Fruit fly (Drosophila melanogaster) whole organism, prepupa: Measurements from ENCODE around the gene CG3168.

Experiments
- CG10669 ChIP-seq: fragments of 200-800 bp; sonication (Bioruptor generic); optimal IDR thresholded peaks from 3 replicates; lab custom pipeline; 2018; ENCODE audit warnings: missing biosample characterization, mild to moderate bottlenecking, missing genetic modification characterization, moderate library complexity
- CG15336 ChIP-seq: fragments of 200-800 bp; sonication (Bioruptor generic); IDR thresholded peaks from 2 replicates; pipeline ENCODE4 v1.3.6; 2022; ENCODE audit warnings: missing biosample characterization, missing genetic modification characterization
- CG16779 ChIP-seq: fragments of 200-800 bp; sonication (Bioruptor generic); optimal IDR thresholded peaks from 3 replicates; lab custom pipeline; 2017; ENCODE audit warnings: missing biosample characterization, mild to moderate bottlenecking, missing genetic modification characterization
- CG31627 ChIP-seq: fragments of 200-800 bp; sonication (Bioruptor generic); optimal IDR thresholded peaks from 3 replicates; lab custom pipeline; 2016; ENCODE audit warnings: missing biosample characterization, missing genetic modification characterization
- CG32006 ChIP-seq: fragments of 200-800 bp; sonication (Bioruptor generic); optimal IDR thresholded peaks from 3 replicates; lab custom pipeline; 2017; ENCODE audit warnings: missing biosample characterization, mild to moderate bottlenecking, missing genetic modification characterization
- CG34406 ChIP-seq: fragments of 200-800 bp; sonication (Bioruptor generic); optimal IDR thresholded peaks from 3 replicates; lab custom pipeline; 2016; ENCODE audit warnings: missing biosample characterization, missing genetic modification characterization
- CG4318 ChIP-seq: fragments of 200-800 bp; sonication (Bioruptor generic); optimal IDR thresholded peaks from 3 replicates; lab custom pipeline; 2017; ENCODE audit warnings: missing biosample characterization, mild to moderate bottlenecking, missing genetic modification characterization
- CG6163 ChIP-seq: fragments of 200-800 bp; sonication (Bioruptor generic); IDR thresholded peaks from 3 replicates; pipeline ENCODE4 v1.3.6; 2022; ENCODE audit warnings: missing biosample characterization, missing genetic modification characterization
- CG6276 ChIP-seq: fragments of 200-800 bp; sonication (Bioruptor generic); optimal IDR thresholded peaks from 2 replicates; lab custom pipeline; 2017; ENCODE audit warnings: missing biosample characterization, mild to moderate bottlenecking, missing genetic modification characterization
- CG6808 ChIP-seq: fragments of 200-800 bp; sonication (Bioruptor generic); optimal IDR thresholded peaks from 3 replicates; lab custom pipeline; 2017; ENCODE audit warnings: missing biosample characterization, missing genetic modification characterization, mild to moderate bottlenecking, moderate library complexity, missing genetic modification reagents
- CG6854 ChIP-seq: fragments of 200-800 bp; sonication (Bioruptor generic); optimal IDR thresholded peaks from 2 replicates; lab custom pipeline; 2017; ENCODE audit warnings: missing biosample characterization, mild to moderate bottlenecking, missing genetic modification characterization
- CG8319 ChIP-seq: fragments of 200-800 bp; sonication (Bioruptor generic); optimal IDR thresholded peaks from 3 replicates; lab custom pipeline; 2016; ENCODE audit warnings: missing biosample characterization, missing genetic modification characterization
- CG9139 ChIP-seq: fragments of 200-800 bp; sonication (Bioruptor generic); optimal IDR thresholded peaks from 3 replicates; lab custom pipeline; 2017; ENCODE audit warnings: missing biosample characterization, mild to moderate bottlenecking, missing genetic modification characterization
- Eip75B ChIP-seq: fragments of 200-800 bp; sonication (Bioruptor generic); optimal IDR thresholded peaks from 3 replicates; lab custom pipeline; 2016; ENCODE audit warnings: missing biosample characterization, missing genetic modification characterization
- Eip78C ChIP-seq: fragments of 200-800 bp; sonication (Bioruptor generic); peaks from one replicate; lab custom pipeline; 2016; ENCODE audit warnings: missing biosample characterization, missing genetic modification characterization
- Ets21C ChIP-seq: fragments of 200-800 bp; sonication (Bioruptor generic); optimal IDR thresholded peaks from 3 replicates; lab custom pipeline; 2016; ENCODE audit warnings: missing biosample characterization, missing genetic modification characterization
- Ets96B ChIP-seq: fragments of 200-800 bp; optimal IDR thresholded peaks from 2 replicates; lab custom pipeline; 2019; ENCODE audit warnings: missing biosample characterization, mild to moderate bottlenecking, missing genetic modification characterization, moderate library complexity
- Hr38 ChIP-seq: sonication (Bioruptor generic); optimal IDR thresholded peaks from 2 replicates; lab custom pipeline; 2016; ENCODE audit warnings: missing biosample characterization, missing genetic modification characterization
- Met ChIP-seq: fragments of 200-800 bp; sonication (Bioruptor generic); optimal IDR thresholded peaks from 3 replicates; lab custom pipeline; 2016; ENCODE audit warnings: missing biosample characterization, missing genetic modification characterization
- OdsH ChIP-seq: fragments of 200-800 bp; sonication (Bioruptor generic); optimal IDR thresholded peaks from 3 replicates; lab custom pipeline; 2016; ENCODE audit warnings: missing biosample characterization, missing genetic modification characterization
- Smox ChIP-seq: fragments of 200-800 bp; sonication (Bioruptor generic); optimal IDR thresholded peaks from 3 replicates; lab custom pipeline; 2016; ENCODE audit warnings: missing biosample characterization, missing genetic modification characterization
- Sox102F ChIP-seq: fragments of 200-800 bp; sonication (Bioruptor generic); optimal IDR thresholded peaks from 2 replicates; lab custom pipeline; 2016; ENCODE audit warnings: missing biosample characterization, mild to moderate bottlenecking, missing genetic modification characterization
- Sox15 ChIP-seq: fragments of 200-800 bp; sonication (Bioruptor generic); optimal IDR thresholded peaks from 3 replicates; lab custom pipeline; 2016; ENCODE audit warnings: missing biosample characterization, missing genetic modification characterization
- cyc ChIP-seq: fragments of 200-800 bp; sonication (Bioruptor generic); optimal IDR thresholded peaks from 3 replicates; lab custom pipeline; 2016; ENCODE audit warnings: missing biosample characterization, missing genetic modification characterization
- dsx ChIP-seq: fragments of 200-800 bp; optimal IDR thresholded peaks from 3 replicates; lab custom pipeline; 2019; ENCODE audit warnings: missing biosample characterization, mild to moderate bottlenecking, missing genetic modification characterization, moderate library complexity; ENCODE audit not compliant: poor library complexity, severe bottlenecking
- eg ChIP-seq: fragments of 200-800 bp; sonication (Bioruptor generic); IDR thresholded peaks from 3 replicates; pipeline ENCODE4 v1.3.6; 2022; ENCODE audit warnings: missing biosample characterization, missing genetic modification characterization
- fd59A ChIP-seq: fragments of 200-800 bp; sonication (Bioruptor generic); optimal IDR thresholded peaks from 2 replicates; lab custom pipeline; 2017; ENCODE audit warnings: missing biosample characterization, mild to moderate bottlenecking, missing genetic modification characterization, missing genetic modification reagents
- fkh ChIP-seq: fragments of 200-800 bp; sonication (Bioruptor generic); optimal IDR thresholded peaks from 3 replicates; lab custom pipeline; 2017; ENCODE audit warnings: missing biosample characterization, mild to moderate bottlenecking, missing genetic modification characterization, moderate library complexity
- pdm3 ChIP-seq: fragments of 200-800 bp; sonication (Bioruptor generic); optimal IDR thresholded peaks from 3 replicates; lab custom pipeline; 2016; ENCODE audit warnings: missing biosample characterization, missing genetic modification characterization
- ss ChIP-seq, 2 experiments: fragments of 200-800 bp; sonication (Bioruptor generic); optimal IDR thresholded peaks; 2 replicates in 1 of 2; 3 replicates in 1 of 2; lab custom pipeline; 2017 to 2018; ENCODE audit warnings: mild to moderate bottlenecking in 2 of 2, missing biosample characterization in 2 of 2, missing genetic modification characterization in 2 of 2, moderate library complexity in 1 of 2
- svp ChIP-seq: fragments of 200-800 bp; sonication (Bioruptor generic); peaks from one replicate; lab custom pipeline; 2016; ENCODE audit warnings: missing biosample characterization, missing genetic modification characterization

The CG3168 gene

DNA sequence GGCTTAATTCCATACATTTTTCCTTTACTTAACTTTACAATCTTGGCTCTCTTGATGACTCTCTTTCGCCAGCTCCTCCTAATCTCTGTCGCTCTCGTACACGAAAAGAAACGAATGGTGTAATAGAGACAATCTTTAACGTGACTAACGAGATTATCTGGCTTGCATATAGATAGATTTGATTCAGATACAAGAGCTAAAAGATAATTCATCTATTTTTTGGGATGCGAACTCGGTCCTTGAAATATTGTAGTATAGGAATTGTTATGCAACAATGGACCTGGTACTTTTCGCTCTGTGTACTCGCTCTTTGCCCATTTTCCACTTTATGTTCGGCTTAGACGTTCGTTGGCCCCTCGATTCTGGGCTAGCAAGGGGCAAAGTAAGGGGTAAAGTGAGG, 28.5 kb downstream of the CG3168 start (continued):
- TF ChIP-seq Sox102F (GFP tag; lab: Kevin White, UChicago) (peak; percentile 64), Hr38 (no peak), CG9139 (peak; percentile 65), CG6854 (no peak), Ets21C (GFP tag; lab: Kevin White, UChicago) (peak; percentile 38), Ets96B (tag; lab: Kevin White, UChicago) (peak; percentile 78), CG6808 (GFP tag; lab: Kevin White, UChicago) (peak; percentile 71), CG31627 (GFP tag; lab: Kevin White, UChicago) (peak; percentile 59), CG6276 (peak; percentile 95), fkh (GFP tag; lab: Kevin White, UChicago) (no peak), CG6163 (GFP tag; lab: Robert Waterston, UW) (peak; percentile 90), Eip75B (GFP tag; lab: Kevin White, UChicago) (peak; percentile 83), CG10669 (GFP tag; lab: Kevin White, UChicago) (peak; percentile 79), CG4318 (GFP tag; lab: Kevin White, UChicago) (peak; percentile 92), OdsH (GFP tag; lab: Kevin White, UChicago) (peak; percentile 86), CG15336 (GFP tag; lab: Robert Waterston, UW) (peak; percentile 95)

DNA sequence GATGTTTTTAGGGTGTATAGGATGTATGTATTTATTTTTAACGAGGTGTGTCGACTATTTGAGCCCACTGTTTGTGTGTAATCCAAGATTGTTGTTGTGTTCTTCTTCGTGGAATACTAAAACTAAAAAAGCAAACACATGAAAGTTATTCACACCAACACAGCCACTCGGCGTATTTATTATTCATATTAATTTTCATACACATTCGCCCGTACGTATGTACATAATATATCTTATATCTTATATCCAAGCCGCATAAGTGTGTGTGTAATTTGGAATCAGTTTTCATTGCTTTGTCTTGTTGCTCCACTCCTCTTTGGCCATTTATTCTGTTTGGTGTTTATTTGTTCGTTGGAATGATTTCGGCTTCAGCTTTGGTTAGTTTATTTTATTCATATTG, 29.1 kb downstream of the CG3168 start:
- no peak for TF ChIP-seq ss (GFP tag; optimal IDR thresholded peaks at IDR 0.05; lab: Kevin White, UChicago)
- TF ChIP-seq dsx (GFP tag; lab: Kevin White, UChicago) = no peak
- TF ChIP-seq Met (GFP tag; lab: Kevin White, UChicago) = no peak
- no peak for TF ChIP-seq Smox
- TF ChIP-seq fd59A = no peak
- peak; percentile 51 for TF ChIP-seq fkh (GFP tag; lab: Kevin White, UChicago)
- no peak for TF ChIP-seq CG15336 (GFP tag; lab: Robert Waterston, UW)
- no peak for TF ChIP-seq CG8319 (GFP tag; lab: Kevin White, UChicago)
- TF ChIP-seq cyc (GFP tag; lab: Kevin White, UChicago) = no peak
- no peak for TF ChIP-seq CG32006 (GFP tag; lab: Kevin White, UChicago)
- TF ChIP-seq Eip78C (GFP tag; lab: Kevin White, UChicago) = peak; percentile 43

- TF ChIP-seq svp (peak; percentile 10), CG6854 (no peak)
- TF ChIP-seq, all 60 proteins: peak for 1
Observed at dm6 chrX:6710258-6710657, 29.5 kb downstream of the CG3168 start.

DNA sequence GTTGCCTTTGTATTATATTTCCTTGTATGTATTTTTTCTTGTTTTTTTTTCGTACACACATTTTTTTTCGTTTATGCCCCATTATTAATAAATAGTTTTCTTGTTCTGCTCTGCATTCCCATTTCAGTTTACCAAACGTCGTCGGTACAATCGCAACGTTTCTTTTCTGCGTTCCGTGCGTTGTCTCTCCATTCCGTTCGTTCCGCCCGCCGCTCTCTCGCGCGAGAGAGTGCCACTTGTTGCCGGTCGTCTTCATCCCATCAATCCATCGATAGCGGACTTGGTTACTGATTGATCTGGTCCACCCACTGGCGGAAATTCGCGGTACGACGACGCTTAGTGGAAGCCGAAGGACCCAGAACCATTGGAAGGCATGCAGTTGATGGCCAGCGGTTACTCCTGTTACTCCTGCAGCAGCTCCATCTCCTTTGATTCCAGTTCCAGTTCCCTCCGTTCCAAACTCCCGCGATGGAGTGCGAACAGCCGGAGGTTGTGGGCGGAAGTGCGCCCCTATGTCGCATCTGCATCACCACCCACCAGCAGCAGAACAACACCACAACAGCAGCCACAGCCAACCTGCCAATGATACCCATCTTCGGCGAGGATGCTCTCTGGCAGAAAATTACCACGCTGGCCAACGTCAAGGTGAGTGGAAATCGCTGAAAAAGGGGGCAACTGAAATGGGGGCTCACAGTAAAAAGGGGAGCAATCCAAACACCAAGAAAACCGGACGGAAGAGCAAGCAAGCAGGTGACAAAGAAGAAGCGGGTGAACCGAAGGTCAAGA, 30.3 kb downstream of the CG3168 start:
- no peak for TF ChIP-seq CG16779 (tag; lab: Kevin White, UChicago)
- peak; percentile 97 for TF ChIP-seq CG6808 (GFP tag; lab: Kevin White, UChicago)
- no peak for TF ChIP-seq CG6854
- no peak for TF ChIP-seq CG34406 (GFP tag; lab: Kevin White, UChicago)
- no peak for TF ChIP-seq Ets96B (tag; lab: Kevin White, UChicago)

dm6 chrX:6708580-6709199, 31.1 kb downstream of the CG3168 start:
- peak; percentile 14 for TF ChIP-seq CG6276
- TF ChIP-seq CG16779 (tag; lab: Kevin White, UChicago) = peak; percentile 30
- peak; percentile 17 for TF ChIP-seq CG32006 (GFP tag; lab: Kevin White, UChicago)
- TF ChIP-seq eg (GFP tag; lab: Robert Waterston, UW) = no peak
- peak; percentile 43 for TF ChIP-seq Eip78C (GFP tag; lab: Kevin White, UChicago)
- TF ChIP-seq pdm3 = no peak
- TF ChIP-seq fkh (GFP tag; lab: Kevin White, UChicago) = peak; percentile 81
- TF ChIP-seq Sox15 (GFP tag; lab: Kevin White, UChicago) = no peak
